Worm (Caenorhabditis elegans) whole organism, young adult: ENCODE results near the gene col-20.
"Not testable (repeated sequence)": the region's sequence is repeated elsewhere in the genome, so short reads cannot be mapped to it uniquely, and the experiment has no call there.

Experiments
- B0035.1 ChIP-seq: sonication (generic microtip); optimal IDR thresholded peaks from 2 replicates; lab custom pipeline; 2016; ENCODE audit warnings: missing genetic modification characterization, mild to moderate bottlenecking, missing compliant biosample characterization, missing genotype, missing genetic modification reagents
- C06A6.2 ChIP-seq: fragments of 200-800 bp; sonication (Bioruptor generic); conservative IDR thresholded peaks from 2 replicates; pipeline ENCODE4 v1.3.6; 2022; ENCODE audit warnings: missing genetic modification characterization, missing compliant biosample characterization
- D2030.7 ChIP-seq: fragments of 200-800 bp; sonication (Bioruptor generic); IDR thresholded peaks from 2 replicates; pipeline ENCODE4 v1.3.6; 2022; ENCODE audit warnings: missing genetic modification reagents, missing genetic modification characterization, missing compliant biosample characterization
- F10E7.11 ChIP-seq: sonication (generic microtip); optimal IDR thresholded peaks from 2 replicates; lab custom pipeline; 2017; ENCODE audit warnings: mild to moderate bottlenecking, missing genetic modification characterization, moderate library complexity, missing compliant biosample characterization
- F23B12.7 ChIP-seq: sonication (generic microtip); optimal IDR thresholded peaks from 2 replicates; lab custom pipeline; 2017; ENCODE audit warnings: missing genetic modification characterization, mild to moderate bottlenecking, missing compliant biosample characterization, antibody characterized with exemption, moderate library complexity; ENCODE audit not compliant: insufficient read depth
- F33H1.4 ChIP-seq: fragments of 200-800 bp; sonication (Bioruptor generic); IDR thresholded peaks from 2 replicates; pipeline ENCODE4 v1.3.6; 2022; ENCODE audit warnings: missing genetic modification reagents, missing genetic modification characterization, missing compliant biosample characterization
- F39B2.1 ChIP-seq: fragments of 200-800 bp; sonication (Bioruptor generic); IDR thresholded peaks from 2 replicates; pipeline ENCODE4 v1.3.6; 2022; ENCODE audit warnings: missing genetic modification reagents, missing genetic modification characterization, missing compliant biosample characterization
- F49E8.2 ChIP-seq: sonication (generic microtip); optimal IDR thresholded peaks from 3 replicates; lab custom pipeline; 2017; ENCODE audit warnings: missing genetic modification characterization, mild to moderate bottlenecking, missing compliant biosample characterization, antibody characterized with exemption, moderate library complexity; ENCODE audit not compliant: insufficient read depth
- F57A8.1 ChIP-seq: fragments of 200-800 bp; sonication (Bioruptor generic); optimal IDR thresholded peaks from 2 replicates; lab custom pipeline; 2018; ENCODE audit warnings: mild to moderate bottlenecking, missing genetic modification characterization, moderate library complexity, missing compliant biosample characterization
- F57C9.4 ChIP-seq: sonication (generic microtip); optimal IDR thresholded peaks from 2 replicates; lab custom pipeline; 2017; ENCODE audit warnings: mild to moderate bottlenecking, missing genetic modification characterization, missing compliant biosample characterization
- Y53G8AR.9 ChIP-seq: fragments of 200-800 bp; sonication (Bioruptor generic); conservative IDR thresholded peaks from 2 replicates; pipeline ENCODE4 v1.3.6; 2022; ENCODE audit warnings: missing genetic modification reagents, missing genetic modification characterization, missing compliant biosample characterization
- ama-1 ChIP-seq, 3 experiments: fragments of 150-350 bp in 1 of 3; sonication (generic microtip) in 2 of 3; optimal IDR thresholded peaks; 2 replicates each; lab custom pipeline; 2014 to 2018; ENCODE audit warnings: missing biosample characterization in 2 of 3, missing genetic modification characterization in 2 of 3, missing genetic modification reagents in 2 of 3
- atf-7 ChIP-seq: sonication (generic microtip); optimal IDR thresholded peaks from 2 replicates; lab custom pipeline; 2017; ENCODE audit warnings: mild to moderate bottlenecking, missing genetic modification characterization, missing compliant biosample characterization
- athp-1 ChIP-seq: sonication (generic microtip); optimal IDR thresholded peaks from 2 replicates; lab custom pipeline; 2017; ENCODE audit warnings: mild to moderate bottlenecking, missing genetic modification characterization, missing compliant biosample characterization
- attf-3 ChIP-seq: fragments of 200-800 bp; sonication (Bioruptor generic); conservative IDR thresholded peaks from 2 replicates; pipeline ENCODE4 v1.3.6; 2022; ENCODE audit warnings: missing genetic modification reagents, missing genetic modification characterization, missing compliant biosample characterization
- attf-6 ChIP-seq: fragments of 200-800 bp; sonication (Bioruptor generic); IDR thresholded peaks from 2 replicates; pipeline ENCODE4 v1.3.6; 2022; ENCODE audit warnings: missing genetic modification reagents, missing genetic modification characterization, missing compliant biosample characterization
- bed-2 ChIP-seq: fragments of 200-800 bp; sonication (Bioruptor generic); IDR thresholded peaks from 2 replicates; pipeline ENCODE4 v1.3.6; 2022; ENCODE audit warnings: missing genetic modification reagents, missing genetic modification characterization, missing compliant biosample characterization
- ccch-3 ChIP-seq: fragments of 200-800 bp; sonication (Bioruptor generic); optimal IDR thresholded peaks from 2 replicates; lab custom pipeline; 2018; ENCODE audit warnings: mild to moderate bottlenecking, missing genetic modification characterization, missing compliant biosample characterization
- cebp-2 ChIP-seq: fragments of 200-800 bp; sonication (Bioruptor generic); IDR thresholded peaks from 2 replicates; pipeline ENCODE4 v1.3.6; 2022; ENCODE audit warnings: missing genetic modification characterization, missing compliant biosample characterization
- chd-7 ChIP-seq: sonication (generic microtip); optimal IDR thresholded peaks from 2 replicates; lab custom pipeline; 2016; ENCODE audit warnings: mild to moderate bottlenecking, missing genetic modification characterization, moderate library complexity, missing compliant biosample characterization
- egl-44 ChIP-seq: fragments of 200-800 bp; sonication (Bioruptor generic); IDR thresholded peaks from 2 replicates; pipeline ENCODE4 v1.3.6; 2022; ENCODE audit warnings: missing genetic modification reagents, missing genetic modification characterization, missing compliant biosample characterization
- egrh-3 ChIP-seq: fragments of 200-800 bp; sonication (Bioruptor generic); IDR thresholded peaks from 2 replicates; pipeline ENCODE4 v1.3.6; 2022; ENCODE audit warnings: missing genetic modification reagents, missing genetic modification characterization, missing compliant biosample characterization
- ets-4 ChIP-seq: fragments of 200-800 bp; sonication (Bioruptor generic); optimal IDR thresholded peaks from 2 replicates; lab custom pipeline; 2018; ENCODE audit warnings: mild to moderate bottlenecking, missing genetic modification characterization, missing compliant biosample characterization
- fkh-3 ChIP-seq: sonication (generic microtip); optimal IDR thresholded peaks from 2 replicates; lab custom pipeline; 2016; ENCODE audit warnings: mild to moderate bottlenecking, missing genetic modification characterization, missing compliant biosample characterization
- gei-17 ChIP-seq: fragments of 200-800 bp; sonication (Bioruptor generic); optimal IDR thresholded peaks from 2 replicates; lab custom pipeline; 2018; ENCODE audit warnings: mild to moderate bottlenecking, missing genetic modification characterization, missing compliant biosample characterization
- hmg-1.2 ChIP-seq: fragments of 200-800 bp; sonication (Bioruptor generic); IDR thresholded peaks from 2 replicates; pipeline ENCODE4 v1.3.6; 2022; ENCODE audit warnings: missing genetic modification reagents, missing genetic modification characterization, missing compliant biosample characterization
- hmg-20 ChIP-seq: fragments of 200-800 bp; sonication (Bioruptor generic); IDR thresholded peaks from 2 replicates; pipeline ENCODE4 v1.3.6; 2022; ENCODE audit warnings: missing genetic modification reagents, missing genetic modification characterization, missing compliant biosample characterization
- hsf-1 ChIP-seq: fragments of 200-800 bp; sonication (Bioruptor generic); IDR thresholded peaks from 2 replicates; pipeline ENCODE4 v1.3.6; 2022; ENCODE audit warnings: missing genetic modification reagents, missing genetic modification characterization, missing compliant biosample characterization
- lin-35 ChIP-seq, 3 experiments: fragments of 150-350 bp in 2 of 3; sonication (generic microtip) in 1 of 3; optimal IDR thresholded peaks; 2 replicates each; lab custom pipeline; 2014 to 2018; ENCODE audit warnings: missing biosample characterization in 3 of 3, missing genetic modification characterization in 3 of 3, missing genetic modification reagents in 3 of 3
- lir-1 ChIP-seq: fragments of 200-800 bp; sonication (Bioruptor generic); conservative IDR thresholded peaks from 2 replicates; pipeline ENCODE4 v1.3.6; 2022; ENCODE audit warnings: missing genetic modification reagents, missing genetic modification characterization, missing compliant biosample characterization
- madf-10 ChIP-seq: sonication (generic microtip); optimal IDR thresholded peaks from 2 replicates; lab custom pipeline; 2016; ENCODE audit warnings: mild to moderate bottlenecking, missing genetic modification characterization, missing compliant biosample characterization
- mel-28 ChIP-seq: sonication (generic microtip); optimal IDR thresholded peaks from 2 replicates; lab custom pipeline; 2016; ENCODE audit warnings: borderline replicate concordance, mild to moderate bottlenecking, missing genetic modification characterization, missing compliant biosample characterization
- nhr-120 ChIP-seq: fragments of 200-800 bp; sonication (Bioruptor generic); IDR thresholded peaks from 2 replicates; pipeline ENCODE4 v1.3.6; 2022; ENCODE audit warnings: missing genetic modification characterization, missing compliant biosample characterization
- nhr-90 ChIP-seq: sonication (generic microtip); optimal IDR thresholded peaks from 2 replicates; lab custom pipeline; 2016; ENCODE audit warnings: missing genotype, mild to moderate bottlenecking, missing genetic modification characterization, missing compliant biosample characterization
- pha-4 ChIP-seq: fragments of 150-350 bp; sonication (generic microtip); optimal IDR thresholded peaks from 2 replicates; lab custom pipeline; 2014; ENCODE audit warnings: missing biosample characterization, missing genetic modification reagents, missing genetic modification characterization
- repo-1 ChIP-seq: sonication (generic microtip); optimal IDR thresholded peaks from 2 replicates; lab custom pipeline; 2017; ENCODE audit warnings: mild to moderate bottlenecking, missing genetic modification characterization, missing compliant biosample characterization
- snpc-1.1 ChIP-seq: sonication (generic microtip); optimal IDR thresholded peaks from 2 replicates; lab custom pipeline; 2017; ENCODE audit warnings: missing genetic modification characterization, mild to moderate bottlenecking, missing compliant biosample characterization, antibody characterized with exemption, moderate library complexity, missing genotype, missing genetic modification reagents; ENCODE audit not compliant: insufficient read depth
- tbp1 ChIP-seq: fragments of 200-800 bp; sonication (Bioruptor generic); optimal IDR thresholded peaks from 2 replicates; lab custom pipeline; 2018; ENCODE audit warnings: mild to moderate bottlenecking, missing genetic modification characterization, missing compliant biosample characterization
- tlf-1 ChIP-seq: fragments of 200-800 bp; sonication (Bioruptor generic); optimal IDR thresholded peaks from 2 replicates; lab custom pipeline; 2018; ENCODE audit warnings: mild to moderate bottlenecking, missing genetic modification characterization, missing compliant biosample characterization
- ztf-6 ChIP-seq: fragments of 200-800 bp; sonication (Bioruptor generic); IDR thresholded peaks from 2 replicates; pipeline ENCODE4 v1.3.6; 2022; ENCODE audit warnings: missing genetic modification reagents, missing genetic modification characterization, missing compliant biosample characterization

col-20 gene

ce11 chrII:4902035-4902434, 31.4 kb upstream of the col-20 start, which contains the start of gene R05F9.9 (continued):
- TF ChIP-seq F23B12.7 (peak; percentile 55), F33H1.4 (peak; percentile 6; the same call in 1 of the 2 replicates), lin-35 (GFP tag; optimal IDR thresholded peaks at IDR 0.05; lab: Kevin White, UChicago) (peak in 1 of 3 experiments; percentile 58), tlf-1 (GFP tag; lab: Kevin White, UChicago) (peak; percentile 8), ets-4 (GFP tag; lab: Kevin White, UChicago) (no peak)

- TF ChIP-seq B0035.1 (tag; lab: Kevin White, UChicago); cebp-2 (GFP tag; lab: Robert Waterston, UW); atf-7 (tag; lab: Kevin White, UChicago): not testable (repeated sequence)
These were observed 27.9 kb upstream of the col-20 start, which contains the start of gene msp-32 for ce11 chrII:4898529-4898928. Gene msp-32, plus strand, starts transcription at chrII:4898829.

- TF ChIP-seq nhr-120 (GFP tag; lab: Robert Waterston, UW), result 0 out of 2 replicates have a peak, but pooled peaks have one; percentile 66
- no peak for TF ChIP-seq mel-28 (tag; lab: Kevin White, UChicago)
These were observed 22.0 kb upstream of the col-20 start, which contains the start of gene msp-33 for ce11 chrII:4892594-4892993. Gene msp-33, minus strand, starts transcription at chrII:4892694.

ce11 chrII:4891012-4891775, 20.6 kb upstream of the col-20 start, which contains the start of gene gst-9:
Gene gst-9, plus strand, starts transcription at chrII:4891585.
- TF ChIP-seq fkh-3 (tag; lab: Kevin White, UChicago) (no peak), F57C9.4 (tag; lab: Kevin White, UChicago) (peak; percentile 44), bed-2 (GFP tag; lab: Robert Waterston, UW) (no peak), F39B2.1 (GFP tag; lab: Robert Waterston, UW) (no peak), hmg-20 (no peak), ccch-3 (GFP tag; lab: Kevin White, UChicago) (no peak), ama-1 (optimal IDR thresholded peaks at IDR 0.05; lab: Kevin White, UChicago) (peak; percentile 54), ama-1 (GFP tag; optimal IDR thresholded peaks at IDR 0.05; lab: Kevin White, UChicago) (no peak), Y53G8AR.9 (GFP tag; lab: Robert Waterston, UW) (peak; percentile 83), F57A8.1 (GFP tag; lab: Kevin White, UChicago) (no peak), pha-4 (tag; lab: Kevin White, UChicago) (no peak), hsf-1 (GFP tag; lab: Robert Waterston, UW) (no peak), hmg-1.2 (GFP tag; lab: Robert Waterston, UW) (peak; percentile 36), F49E8.2 (no peak), athp-1 (tag; lab: Kevin White, UChicago) (no peak), gei-17 (GFP tag; lab: Kevin White, UChicago) (peak; percentile 14), snpc-1.1 (tag; lab: Kevin White, UChicago) (no peak), F10E7.11 (tag; lab: Kevin White, UChicago) (no peak), repo-1 (tag; lab: Kevin White, UChicago) (peak; percentile 83), tbp1 (GFP tag; lab: Kevin White, UChicago) (peak; percentile 52), mel-28 (tag; lab: Kevin White, UChicago) (no peak), egrh-3 (GFP tag; lab: Robert Waterston, UW) (no peak), nhr-90 (tag; lab: Kevin White, UChicago) (peak; percentile 36), ztf-6 (no peak), atf-7 (tag; lab: Kevin White, UChicago) (peak; percentile 64), D2030.7 (GFP tag; lab: Robert Waterston, UW) (no peak), chd-7 (tag; lab: Kevin White, UChicago) (peak; percentile 28), C06A6.2 (GFP tag; lab: Robert Waterston, UW) (no peak; the same call in 1 of the 2 replicates), lir-1 (GFP tag; lab: Robert Waterston, UW) (no peak), egl-44 (no peak), attf-3 (GFP tag; lab: Robert Waterston, UW) (no peak), attf-6 (GFP tag; lab: Robert Waterston, UW) (no peak), tlf-1 (GFP tag; lab: Kevin White, UChicago) (peak; percentile 80), madf-10 (tag; lab: Kevin White, UChicago) (peak; percentile 6)
